Worm (Caenorhabditis elegans): ENCODE data around the gene cct-6.

cct-6 gene

ce11 chrIII:5859008-5859407 lies 3.5 kb upstream of the cct-6 start, which contains the start of gene dpf-4:
TSS of gene dpf-4 (plus strand) at chrIII:5859308.
- TF ChIP-seq tab-1 (GFP tag; IDR thresholded peaks at IDR 0.05): no peak
- no peak for TF ChIP-seq ref-1 (GFP tag; conservative IDR thresholded peaks at IDR 0.05)
- no peak for TF ChIP-seq klf-2 (GFP tag; conservative IDR thresholded peaks at IDR 0.05)
- no peak for TF ChIP-seq ztf-23 (GFP tag; IDR thresholded peaks at IDR 0.05)
- no peak for TF ChIP-seq flt-1 (GFP tag; IDR thresholded peaks at IDR 0.05)
- TF ChIP-seq T22C8.4 (GFP tag; IDR thresholded peaks at IDR 0.05): no peak
- no peak for TF ChIP-seq cog-1 (tag; optimal IDR thresholded peaks at IDR 0.05)
- TF ChIP-seq ztf-29 (GFP tag; IDR thresholded peaks at IDR 0.05): no peak

- no peak for TF ChIP-seq T22C8.4 (GFP tag; IDR thresholded peaks at IDR 0.05)
- TF ChIP-seq ztf-23 (GFP tag; IDR thresholded peaks at IDR 0.05): 0 out of 2 replicates have a peak, but pooled peaks have one; percentile 11
Observed at ce11 chrIII:5853240-5853639, 2.2 kb downstream of the cct-6 start, which contains the start of gene ddx-23. TSS of gene ddx-23 (minus strand) at chrIII:5853269.

ce11 chrIII:5846412-5846811 lies 9.1 kb downstream of the cct-6 start:
- TF ChIP-seq flt-1 (GFP tag; IDR thresholded peaks at IDR 0.05): no peak
- TF ChIP-seq tab-1 (GFP tag; IDR thresholded peaks at IDR 0.05): no peak
- no peak for TF ChIP-seq ztf-23 (GFP tag; IDR thresholded peaks at IDR 0.05)
- no peak for TF ChIP-seq T22C8.4 (GFP tag; IDR thresholded peaks at IDR 0.05)

- no peak for TF ChIP-seq T22C8.4 (GFP tag; IDR thresholded peaks at IDR 0.05)
- TF ChIP-seq ztf-29 (GFP tag; IDR thresholded peaks at IDR 0.05): no peak
Observed at ce11 chrIII:5845483-5845882, 10.0 kb downstream of the cct-6 start.

ce11 chrIII:5843662-5844061 lies 11.8 kb downstream of the cct-6 start:
- no peak for TF ChIP-seq ztf-29 (GFP tag; IDR thresholded peaks at IDR 0.05)
- TF ChIP-seq med-1 (GFP tag; optimal IDR thresholded peaks at IDR 0.05; ENCODE audit: insufficient read depth): no peak
- TF ChIP-seq ref-1 (GFP tag; conservative IDR thresholded peaks at IDR 0.05): no peak
- no peak for TF ChIP-seq ztf-23 (GFP tag; IDR thresholded peaks at IDR 0.05)
- TF ChIP-seq tab-1 (GFP tag; IDR thresholded peaks at IDR 0.05): no peak
- no peak for TF ChIP-seq cog-1 (tag; optimal IDR thresholded peaks at IDR 0.05)
- TF ChIP-seq klf-2 (GFP tag; conservative IDR thresholded peaks at IDR 0.05): no peak
- no peak for TF ChIP-seq flt-1 (GFP tag; IDR thresholded peaks at IDR 0.05)

- TF ChIP-seq T22C8.4 (GFP tag; IDR thresholded peaks at IDR 0.05) (no peak), klf-2 (GFP tag; conservative IDR thresholded peaks at IDR 0.05) (no peak), flt-1 (GFP tag; IDR thresholded peaks at IDR 0.05) (no peak), cog-1 (tag; optimal IDR thresholded peaks at IDR 0.05) (no peak), ref-1 (GFP tag; conservative IDR thresholded peaks at IDR 0.05) (no peak)
Observed at ce11 chrIII:5842920-5843319, 12.6 kb downstream of the cct-6 start.

- TF ChIP-seq flt-1 (GFP tag; IDR thresholded peaks at IDR 0.05): no peak
- TF ChIP-seq T22C8.4 (GFP tag; IDR thresholded peaks at IDR 0.05): no peak
- no peak for TF ChIP-seq med-1 (GFP tag; optimal IDR thresholded peaks at IDR 0.05; ENCODE audit: insufficient read depth)
- TF ChIP-seq ztf-23 (GFP tag; IDR thresholded peaks at IDR 0.05): no peak
- TF ChIP-seq cog-1 (tag; optimal IDR thresholded peaks at IDR 0.05): no peak
- no peak for TF ChIP-seq ztf-29 (GFP tag; IDR thresholded peaks at IDR 0.05)
- no peak for TF ChIP-seq tab-1 (GFP tag; IDR thresholded peaks at IDR 0.05)
- no peak for TF ChIP-seq klf-2 (GFP tag; conservative IDR thresholded peaks at IDR 0.05)
- TF ChIP-seq ref-1 (GFP tag; conservative IDR thresholded peaks at IDR 0.05): no peak
Observed at ce11 chrIII:5841676-5842075, 13.8 kb downstream of the cct-6 start.

ce11 chrIII:5840815-5841573 lies 14.5 kb downstream of the cct-6 start:
- TF ChIP-seq cog-1 (tag; optimal IDR thresholded peaks at IDR 0.05) (no peak), ztf-29 (GFP tag; IDR thresholded peaks at IDR 0.05) (no peak), ref-1 (GFP tag; conservative IDR thresholded peaks at IDR 0.05) (no peak)

- no peak for TF ChIP-seq tab-1 (GFP tag; IDR thresholded peaks at IDR 0.05)
- no peak for TF ChIP-seq T22C8.4 (GFP tag; IDR thresholded peaks at IDR 0.05)
- TF ChIP-seq cog-1 (tag; optimal IDR thresholded peaks at IDR 0.05): no peak
- TF ChIP-seq ztf-29 (GFP tag; IDR thresholded peaks at IDR 0.05): no peak
- no peak for TF ChIP-seq med-1 (GFP tag; optimal IDR thresholded peaks at IDR 0.05; ENCODE audit: insufficient read depth)
- no peak for TF ChIP-seq ref-1 (GFP tag; conservative IDR thresholded peaks at IDR 0.05)
- TF ChIP-seq flt-1 (GFP tag; IDR thresholded peaks at IDR 0.05): no peak
- TF ChIP-seq klf-2 (GFP tag; conservative IDR thresholded peaks at IDR 0.05): no peak
- TF ChIP-seq ztf-23 (GFP tag; IDR thresholded peaks at IDR 0.05): no peak
Observed at ce11 chrIII:5840277-5840676, 15.2 kb downstream of the cct-6 start.

- no peak for TF ChIP-seq tab-1 (GFP tag; IDR thresholded peaks at IDR 0.05)
- no peak for TF ChIP-seq ztf-29 (GFP tag; IDR thresholded peaks at IDR 0.05)
- no peak for TF ChIP-seq ref-1 (GFP tag; conservative IDR thresholded peaks at IDR 0.05)
- TF ChIP-seq cog-1 (tag; optimal IDR thresholded peaks at IDR 0.05): no peak
- TF ChIP-seq klf-2 (GFP tag; conservative IDR thresholded peaks at IDR 0.05): no peak
- no peak for TF ChIP-seq med-1 (GFP tag; optimal IDR thresholded peaks at IDR 0.05; ENCODE audit: insufficient read depth)
- no peak for TF ChIP-seq T22C8.4 (GFP tag; IDR thresholded peaks at IDR 0.05)
- TF ChIP-seq flt-1 (GFP tag; IDR thresholded peaks at IDR 0.05): no peak
- TF ChIP-seq ztf-23 (GFP tag; IDR thresholded peaks at IDR 0.05): no peak
Observed at ce11 chrIII:5839598-5839997, 15.9 kb downstream of the cct-6 start.

- no peak for TF ChIP-seq med-1 (GFP tag; optimal IDR thresholded peaks at IDR 0.05; ENCODE audit: insufficient read depth)
- no peak for TF ChIP-seq T22C8.4 (GFP tag; IDR thresholded peaks at IDR 0.05)
- no peak for TF ChIP-seq tab-1 (GFP tag; IDR thresholded peaks at IDR 0.05)
- TF ChIP-seq ztf-29 (GFP tag; IDR thresholded peaks at IDR 0.05): no peak
- TF ChIP-seq klf-2 (GFP tag; conservative IDR thresholded peaks at IDR 0.05): no peak
- no peak for TF ChIP-seq ztf-23 (GFP tag; IDR thresholded peaks at IDR 0.05)
- no peak for TF ChIP-seq ref-1 (GFP tag; conservative IDR thresholded peaks at IDR 0.05)
- no peak for TF ChIP-seq flt-1 (GFP tag; IDR thresholded peaks at IDR 0.05)
- TF ChIP-seq cog-1 (tag; optimal IDR thresholded peaks at IDR 0.05): no peak
Observed at ce11 chrIII:5839147-5839546, 16.3 kb downstream of the cct-6 start.
